Fruit fly (Drosophila melanogaster): Measurements from ENCODE around the gene CG46313.

- TF ChIP-seq CTCF (optimal IDR thresholded peaks at IDR 0.05) (no peak), CG8478 (optimal IDR thresholded peaks at IDR 0.05) (no peak)
These were observed 13.7 kb upstream of the CG46313 start, which contains the start of gene Tsp97E for dm6 chr3R:26964452-26965133.
